Fruit fly (Drosophila melanogaster) whole organism, prepupa: ENCODE measurements around the gene Mst85C.
A peak's percentile ranks its signal among the peaks of the same experiment; 100 is the strongest.

ENCODE experiments used
- CG11902 ChIP-seq: fragments of 200-800 bp; sonication (Bioruptor generic); optimal IDR thresholded peaks from 3 replicates; lab custom pipeline; 2016; ENCODE audit warnings: missing biosample characterization, missing genetic modification characterization
- CG15336 ChIP-seq: fragments of 200-800 bp; sonication (Bioruptor generic); IDR thresholded peaks from 2 replicates; pipeline ENCODE4 v1.3.6; 2022; ENCODE audit warnings: missing biosample characterization, missing genetic modification characterization
- CG1621 ChIP-seq: fragments of 200-800 bp; sonication (Bioruptor generic); optimal IDR thresholded peaks from 3 replicates; lab custom pipeline; 2018; ENCODE audit warnings: missing biosample characterization, mild to moderate bottlenecking, missing genetic modification characterization
- CG3032 ChIP-seq: fragments of 200-800 bp; optimal IDR thresholded peaks from 2 replicates; lab custom pipeline; 2019; ENCODE audit warnings: missing biosample characterization, mild to moderate bottlenecking, missing genetic modification characterization, moderate library complexity
- CG32006 ChIP-seq: fragments of 200-800 bp; sonication (Bioruptor generic); optimal IDR thresholded peaks from 3 replicates; lab custom pipeline; 2017; ENCODE audit warnings: missing biosample characterization, mild to moderate bottlenecking, missing genetic modification characterization
- CG34406 ChIP-seq: fragments of 200-800 bp; sonication (Bioruptor generic); optimal IDR thresholded peaks from 3 replicates; lab custom pipeline; 2016; ENCODE audit warnings: missing biosample characterization, missing genetic modification characterization
- CG3919 ChIP-seq: fragments of 200-800 bp; sonication (Bioruptor generic); optimal IDR thresholded peaks from 3 replicates; lab custom pipeline; 2016; ENCODE audit warnings: missing biosample characterization, missing genetic modification characterization
- CG4318 ChIP-seq: fragments of 200-800 bp; sonication (Bioruptor generic); optimal IDR thresholded peaks from 3 replicates; lab custom pipeline; 2017; ENCODE audit warnings: missing biosample characterization, mild to moderate bottlenecking, missing genetic modification characterization
- CG6163 ChIP-seq: fragments of 200-800 bp; sonication (Bioruptor generic); IDR thresholded peaks from 3 replicates; pipeline ENCODE4 v1.3.6; 2022; ENCODE audit warnings: missing biosample characterization, missing genetic modification characterization
- CG6792 ChIP-seq: fragments of 200-800 bp; sonication (Bioruptor generic); optimal IDR thresholded peaks from 3 replicates; lab custom pipeline; 2016; ENCODE audit warnings: missing biosample characterization, missing genetic modification characterization
- CG6854 ChIP-seq: fragments of 200-800 bp; sonication (Bioruptor generic); optimal IDR thresholded peaks from 2 replicates; lab custom pipeline; 2017; ENCODE audit warnings: missing biosample characterization, mild to moderate bottlenecking, missing genetic modification characterization
- CG8119 ChIP-seq: fragments of 200-800 bp; sonication (Bioruptor generic); IDR thresholded peaks from 3 replicates; pipeline ENCODE4 v1.3.6; 2022; ENCODE audit warnings: missing biosample characterization, missing genetic modification characterization
- CG8319 ChIP-seq: fragments of 200-800 bp; sonication (Bioruptor generic); optimal IDR thresholded peaks from 3 replicates; lab custom pipeline; 2016; ENCODE audit warnings: missing biosample characterization, missing genetic modification characterization
- CG8632 ChIP-seq: fragments of 200-800 bp; sonication (Bioruptor generic); optimal IDR thresholded peaks from 3 replicates; lab custom pipeline; 2016; ENCODE audit warnings: missing biosample characterization, missing genetic modification characterization
- CG9139 ChIP-seq: fragments of 200-800 bp; sonication (Bioruptor generic); optimal IDR thresholded peaks from 3 replicates; lab custom pipeline; 2017; ENCODE audit warnings: missing biosample characterization, mild to moderate bottlenecking, missing genetic modification characterization
- Eip78C ChIP-seq: fragments of 200-800 bp; sonication (Bioruptor generic); peaks from one replicate; lab custom pipeline; 2016; ENCODE audit warnings: missing biosample characterization, missing genetic modification characterization
- Ets96B ChIP-seq: fragments of 200-800 bp; optimal IDR thresholded peaks from 2 replicates; lab custom pipeline; 2019; ENCODE audit warnings: missing biosample characterization, mild to moderate bottlenecking, missing genetic modification characterization, moderate library complexity
- Hr38 ChIP-seq: sonication (Bioruptor generic); optimal IDR thresholded peaks from 2 replicates; lab custom pipeline; 2016; ENCODE audit warnings: missing biosample characterization, missing genetic modification characterization
- Hr39 ChIP-seq: fragments of 200-800 bp; sonication (Bioruptor generic); optimal IDR thresholded peaks from 2 replicates; lab custom pipeline; 2016; ENCODE audit warnings: missing biosample characterization, missing genetic modification characterization
- Hr4 ChIP-seq: fragments of 200-800 bp; sonication (Bioruptor generic); optimal IDR thresholded peaks from 3 replicates; lab custom pipeline; 2016; ENCODE audit warnings: missing biosample characterization, missing genetic modification characterization
- Lpt ChIP-seq: fragments of 200-800 bp; sonication (Bioruptor generic); optimal IDR thresholded peaks from 3 replicates; lab custom pipeline; 2016; ENCODE audit warnings: missing biosample characterization, missing genetic modification characterization
- Met ChIP-seq: fragments of 200-800 bp; sonication (Bioruptor generic); optimal IDR thresholded peaks from 3 replicates; lab custom pipeline; 2016; ENCODE audit warnings: missing biosample characterization, missing genetic modification characterization
- OdsH ChIP-seq: fragments of 200-800 bp; sonication (Bioruptor generic); optimal IDR thresholded peaks from 3 replicates; lab custom pipeline; 2016; ENCODE audit warnings: missing biosample characterization, missing genetic modification characterization
- Sox102F ChIP-seq: fragments of 200-800 bp; sonication (Bioruptor generic); optimal IDR thresholded peaks from 2 replicates; lab custom pipeline; 2016; ENCODE audit warnings: missing biosample characterization, mild to moderate bottlenecking, missing genetic modification characterization
- Sox14 ChIP-seq: fragments of 200-800 bp; sonication (Bioruptor generic); optimal IDR thresholded peaks from 3 replicates; lab custom pipeline; 2016; ENCODE audit warnings: missing biosample characterization, missing genetic modification characterization
- Sox15 ChIP-seq: fragments of 200-800 bp; sonication (Bioruptor generic); optimal IDR thresholded peaks from 3 replicates; lab custom pipeline; 2016; ENCODE audit warnings: missing biosample characterization, missing genetic modification characterization
- achi ChIP-seq: fragments of 200-800 bp; sonication (Bioruptor generic); optimal IDR thresholded peaks from 3 replicates; lab custom pipeline; 2016; ENCODE audit warnings: missing biosample characterization, missing genetic modification characterization
- acj6 ChIP-seq: fragments of 200-800 bp; sonication (Bioruptor generic); optimal IDR thresholded peaks from 3 replicates; lab custom pipeline; 2016; ENCODE audit warnings: missing biosample characterization, missing genetic modification characterization
- dsx ChIP-seq: fragments of 200-800 bp; optimal IDR thresholded peaks from 3 replicates; lab custom pipeline; 2019; ENCODE audit warnings: missing biosample characterization, mild to moderate bottlenecking, missing genetic modification characterization, moderate library complexity; ENCODE audit not compliant: poor library complexity, severe bottlenecking
- eg ChIP-seq: fragments of 200-800 bp; sonication (Bioruptor generic); IDR thresholded peaks from 3 replicates; pipeline ENCODE4 v1.3.6; 2022; ENCODE audit warnings: missing biosample characterization, missing genetic modification characterization
- esn ChIP-seq: fragments of 200-800 bp; sonication (Bioruptor generic); optimal IDR thresholded peaks from 2 replicates; lab custom pipeline; 2016; ENCODE audit warnings: missing biosample characterization, mild to moderate bottlenecking, missing genetic modification characterization, moderate library complexity
- fd59A ChIP-seq: fragments of 200-800 bp; sonication (Bioruptor generic); optimal IDR thresholded peaks from 2 replicates; lab custom pipeline; 2017; ENCODE audit warnings: missing biosample characterization, mild to moderate bottlenecking, missing genetic modification characterization, missing genetic modification reagents
- fkh ChIP-seq: fragments of 200-800 bp; sonication (Bioruptor generic); optimal IDR thresholded peaks from 3 replicates; lab custom pipeline; 2017; ENCODE audit warnings: missing biosample characterization, mild to moderate bottlenecking, missing genetic modification characterization, moderate library complexity
- net ChIP-seq: fragments of 200-800 bp; sonication (Bioruptor generic); optimal IDR thresholded peaks from 3 replicates; lab custom pipeline; 2016; ENCODE audit warnings: missing biosample characterization, missing genetic modification characterization
- salr ChIP-seq, 2 experiments: fragments of 200-800 bp; sonication (Bioruptor generic); optimal IDR thresholded peaks; 3 replicates each; lab custom pipeline; 2016 to 2018; ENCODE audit warnings: missing biosample characterization in 2 of 2, missing genetic modification characterization in 2 of 2, mild to moderate bottlenecking in 1 of 2
- spab ChIP-seq: fragments of 200-800 bp; sonication (Bioruptor generic); optimal IDR thresholded peaks from 2 replicates; lab custom pipeline; 2017; ENCODE audit warnings: missing biosample characterization, mild to moderate bottlenecking, missing genetic modification characterization, missing genetic modification reagents
- ss ChIP-seq, 2 experiments: fragments of 200-800 bp; sonication (Bioruptor generic); optimal IDR thresholded peaks; 2 replicates in 1 of 2; 3 replicates in 1 of 2; lab custom pipeline; 2017 to 2018; ENCODE audit warnings: mild to moderate bottlenecking in 2 of 2, missing biosample characterization in 2 of 2, missing genetic modification characterization in 2 of 2, moderate library complexity in 1 of 2
- svp ChIP-seq: fragments of 200-800 bp; sonication (Bioruptor generic); peaks from one replicate; lab custom pipeline; 2016; ENCODE audit warnings: missing biosample characterization, missing genetic modification characterization
- topi ChIP-seq: fragments of 200-800 bp; sonication (Bioruptor generic); optimal IDR thresholded peaks from 3 replicates; lab custom pipeline; 2016; ENCODE audit warnings: missing biosample characterization, missing genetic modification characterization
- vri ChIP-seq: fragments of 200-800 bp; sonication (Bioruptor generic); optimal IDR thresholded peaks from 3 replicates; lab custom pipeline; 2016; ENCODE audit warnings: missing biosample characterization, mild to moderate bottlenecking, missing genetic modification characterization

The Mst85C gene

dm6 chr3R:9007258-9007657 lies 41.2 kb upstream of the Mst85C start:
- TF ChIP-seq CG15336 (GFP tag; lab: Robert Waterston, UW) (no peak), CG4318 (GFP tag; lab: Kevin White, UChicago) (no peak), net (no peak), CG8119 (GFP tag; lab: Robert Waterston, UW) (no peak), Lpt (no peak), CG32006 (GFP tag; lab: Kevin White, UChicago) (no peak), CG6792 (GFP tag; lab: Kevin White, UChicago) (no peak), CG6163 (GFP tag; lab: Robert Waterston, UW) (no peak), Hr4 (GFP tag; lab: Kevin White, UChicago) (no peak)
- TF ChIP-seq, all 60 proteins: peak for 0

- peak; percentile 13 for TF ChIP-seq Ets96B
- TF ChIP-seq Sox14 (GFP tag; lab: Kevin White, UChicago): peak; percentile 47
- TF ChIP-seq CG1621: peak; percentile 67
- TF ChIP-seq Eip78C (GFP tag; lab: Kevin White, UChicago): peak; percentile 60
- no peak for TF ChIP-seq Hr38 (GFP tag; lab: Kevin White, UChicago)
- peak; percentile 39 for TF ChIP-seq fkh (GFP tag; lab: Kevin White, UChicago)
- no peak for TF ChIP-seq achi (GFP tag; lab: Kevin White, UChicago)
- TF ChIP-seq CG9139: no peak
- 0 out of 3 replicates have a peak, but pooled peaks have one; percentile 23 for TF ChIP-seq CG6163 (GFP tag; lab: Robert Waterston, UW)
- TF ChIP-seq CG3032 (tag; lab: Kevin White, UChicago): peak; percentile 16
Observed at dm6 chr3R:9008202-9008601, 40.2 kb upstream of the Mst85C start, which contains the start of gene CG11983. TSS of gene CG11983 (plus strand) at chr3R:9008321.

DNA sequence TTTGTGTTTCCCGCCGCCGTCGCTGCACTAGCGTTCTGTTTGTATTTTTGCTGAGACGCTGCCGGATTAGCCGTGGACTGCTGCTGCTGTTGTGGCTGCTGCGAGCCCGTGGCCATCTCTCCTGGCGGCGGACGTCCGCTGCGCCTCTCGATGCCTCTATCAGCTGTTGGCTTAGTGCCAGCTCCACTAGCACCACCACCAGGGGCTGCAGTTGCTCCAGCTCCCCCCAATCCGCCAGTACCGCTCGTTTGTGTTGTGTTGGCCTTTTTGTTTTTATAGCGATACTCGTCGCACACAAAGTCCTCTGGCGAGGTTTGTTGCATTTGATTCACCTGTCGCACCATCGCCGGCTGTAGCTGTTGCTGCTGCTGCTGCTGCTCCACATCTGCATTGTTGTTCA lies 37.8 kb upstream of the Mst85C start:
- TF ChIP-seq CG34406 (GFP tag; lab: Kevin White, UChicago) (no peak), CG15336 (GFP tag; lab: Robert Waterston, UW) (0 out of 2 replicates have a peak, but pooled peaks have one; percentile 13)

DNA sequence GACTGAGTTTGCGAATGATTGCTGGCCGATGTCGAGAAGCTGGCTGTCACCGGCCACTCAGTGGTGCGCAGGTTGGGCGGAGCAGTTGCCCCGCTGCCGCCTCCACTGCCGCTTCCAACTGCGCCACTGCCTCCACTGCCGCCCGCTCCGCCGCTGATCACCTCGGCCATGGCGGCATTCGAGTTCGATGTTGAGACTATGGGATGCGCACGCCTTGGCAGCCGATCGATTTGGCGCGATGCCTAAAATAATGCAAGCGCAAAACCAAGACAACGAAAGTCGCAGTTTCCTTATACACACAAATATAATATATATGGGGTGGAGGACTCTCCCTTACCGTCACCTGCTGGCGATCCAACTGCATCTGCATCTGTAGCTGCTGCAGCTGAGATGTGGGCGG lies 36.7 kb upstream of the Mst85C start:
- no peak for TF ChIP-seq salr (GFP tag; optimal IDR thresholded peaks at IDR 0.05; lab: Kevin White, UChicago)
- TF ChIP-seq CG8319 (GFP tag; lab: Kevin White, UChicago): no peak
- no peak for TF ChIP-seq Met
- no peak for TF ChIP-seq OdsH (GFP tag; lab: Kevin White, UChicago)
- no peak for TF ChIP-seq CG3032 (tag; lab: Kevin White, UChicago)
- no peak for TF ChIP-seq Eip78C (GFP tag; lab: Kevin White, UChicago)
- TF ChIP-seq esn (GFP tag; lab: Kevin White, UChicago): no peak
- no peak for TF ChIP-seq Sox14 (GFP tag; lab: Kevin White, UChicago)
- TF ChIP-seq CG11902 (GFP tag; lab: Kevin White, UChicago): no peak
- TF ChIP-seq CG34406 (GFP tag; lab: Kevin White, UChicago): no peak
- TF ChIP-seq CG32006 (GFP tag; lab: Kevin White, UChicago): no peak
- TF ChIP-seq Hr4 (GFP tag; lab: Kevin White, UChicago): no peak
- no peak for TF ChIP-seq achi (GFP tag; lab: Kevin White, UChicago)
- no peak for TF ChIP-seq CG6854 (GFP tag; lab: Kevin White, UChicago)
- TF ChIP-seq CG6792 (GFP tag; lab: Kevin White, UChicago): no peak
- no peak for TF ChIP-seq CG6163 (GFP tag; lab: Robert Waterston, UW)
- TF ChIP-seq, all 60 proteins: peak for 0

- TF ChIP-seq CG3032 (tag; lab: Kevin White, UChicago) (peak; percentile 54), esn (GFP tag; lab: Kevin White, UChicago) (peak; percentile 74), vri (peak; percentile 99), CG8632 (no peak), Ets96B (peak; percentile 15), CG6854 (GFP tag; lab: Kevin White, UChicago) (no peak), CG6163 (GFP tag; lab: Robert Waterston, UW) (peak; percentile 48; the same call in 2 of the 3 replicates), fkh (GFP tag; lab: Kevin White, UChicago) (peak; percentile 68), Hr39 (GFP tag; lab: Kevin White, UChicago) (no peak), dsx (peak; percentile 32), CG6792 (GFP tag; lab: Kevin White, UChicago) (peak; percentile 47), salr (GFP tag; optimal IDR thresholded peaks at IDR 0.05; lab: Kevin White, UChicago) (no peak), ss (GFP tag; optimal IDR thresholded peaks at IDR 0.05; lab: Kevin White, UChicago) (peak in 1 of 2 experiments; percentile 59), svp (peak; percentile 28), Sox15 (GFP tag; lab: Kevin White, UChicago) (peak; percentile 21), acj6 (GFP tag; lab: Kevin White, UChicago) (peak; percentile 64), topi (GFP tag; lab: Kevin White, UChicago) (peak; percentile 57), eg (GFP tag; lab: Robert Waterston, UW) (peak; percentile 60), spab (GFP tag; lab: Kevin White, UChicago) (no peak), CG1621 (peak; percentile 22), Sox102F (GFP tag; lab: Kevin White, UChicago) (no peak), fd59A (GFP tag; lab: Kevin White, UChicago) (no peak), CG3919 (GFP tag; lab: Kevin White, UChicago) (no peak)
Observed at dm6 chr3R:9013765-9014380, 34.6 kb upstream of the Mst85C start.
